Worm (Caenorhabditis elegans): Measurements from ENCODE around the gene lgc-58.

DNA sequence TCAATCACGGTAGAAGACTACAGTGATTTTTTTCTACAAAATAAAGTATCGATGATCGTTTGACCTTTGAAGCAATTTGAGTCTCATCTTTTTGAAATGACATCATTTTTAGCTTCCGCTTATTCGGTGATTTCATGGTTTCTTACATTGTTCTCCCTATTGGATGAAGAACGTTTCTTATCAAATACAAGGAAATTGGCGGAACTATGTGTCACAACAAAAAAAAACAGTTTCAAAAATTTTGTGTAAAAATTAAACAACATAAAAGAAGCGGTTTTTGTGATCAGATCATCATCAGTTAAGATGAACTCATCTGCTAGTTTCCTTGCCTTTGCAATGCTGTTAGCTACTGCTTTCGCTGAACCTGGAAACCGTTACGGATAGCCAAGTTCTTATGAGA is 12.4 kb downstream of the lgc-58 start, which contains the start of gene C45B2.8:
- TF ChIP-seq ztf-23 (GFP tag; IDR thresholded peaks at IDR 0.05) (no peak), ztf-29 (GFP tag; IDR thresholded peaks at IDR 0.05) (no peak), flt-1 (GFP tag; IDR thresholded peaks at IDR 0.05) (no peak), cog-1 (tag; optimal IDR thresholded peaks at IDR 0.05) (no peak), med-1 (GFP tag; optimal IDR thresholded peaks at IDR 0.05; ENCODE audit: insufficient read depth) (no peak)
